Fruit fly (Drosophila melanogaster): ENCODE data around the gene brv3.
A peak's percentile ranks its signal among the peaks of the same experiment; 100 is the strongest.

The brv3 gene

DNA sequence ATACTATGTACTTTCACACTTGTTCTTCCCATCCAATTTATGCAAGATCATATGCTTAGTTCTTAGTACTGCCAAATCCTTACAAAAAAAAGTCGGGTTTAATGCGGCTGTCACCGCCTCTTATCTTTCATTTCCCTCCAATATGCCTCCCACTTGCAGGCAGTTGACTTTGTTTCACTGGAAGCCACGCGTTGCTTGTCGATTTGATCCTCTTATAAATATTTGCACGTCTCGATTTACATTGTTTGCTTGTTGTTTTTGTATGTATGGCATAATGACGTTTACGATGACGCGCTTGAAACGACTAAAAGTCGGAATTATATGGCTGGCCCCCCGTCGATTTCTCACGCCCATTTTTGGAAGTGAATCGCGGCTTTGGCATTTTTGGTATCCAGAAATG is 24.6 kb upstream of the brv3 start:
- TF ChIP-seq Pif1A (GFP tag; optimal IDR thresholded peaks at IDR 0.05) (peak; percentile 10), CG14655 (GFP tag; optimal IDR thresholded peaks at IDR 0.05) (no peak), CG8159 (tag; optimal IDR thresholded peaks at IDR 0.05) (no peak), CG34367 (tag; optimal IDR thresholded peaks at IDR 0.05) (no peak)

DNA sequence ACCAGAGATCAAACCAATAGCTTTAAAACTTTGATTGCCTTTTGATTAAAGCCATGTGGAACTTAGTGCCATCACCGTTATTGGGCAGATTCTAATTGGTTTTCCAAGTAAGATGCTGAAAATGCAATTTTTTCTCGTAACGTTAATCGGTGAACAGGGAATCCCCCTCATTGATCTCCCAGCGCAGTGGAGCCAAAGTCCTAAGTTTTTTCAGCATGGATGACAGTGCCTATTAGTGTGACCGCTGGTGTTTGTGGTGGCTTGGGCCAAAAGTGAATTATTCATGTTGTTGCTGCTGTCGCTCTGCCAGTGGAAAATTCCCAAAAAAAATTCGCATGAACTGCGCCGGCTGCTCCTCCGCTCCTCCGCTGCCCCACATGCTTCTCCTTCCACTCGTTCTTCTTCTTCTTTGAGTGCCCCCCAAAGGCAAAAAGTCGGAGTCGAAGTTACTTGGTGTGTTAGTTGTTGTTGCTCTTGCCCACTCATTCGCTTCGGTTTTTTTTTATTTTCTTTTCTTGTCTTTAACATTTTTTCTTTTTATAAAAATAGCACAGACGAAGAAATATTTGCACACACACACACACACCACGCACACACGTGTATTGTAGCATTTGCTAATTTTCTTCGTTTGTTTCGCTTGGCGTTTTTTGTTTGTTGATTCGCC is 23.7 kb upstream of the brv3 start:
- TF ChIP-seq rn (GFP tag; IDR thresholded peaks at IDR 0.05): no peak
- TF ChIP-seq CG12605 (GFP tag; IDR thresholded peaks at IDR 0.05): peak; percentile 68
- peak; percentile 82 for TF ChIP-seq CG4496 (GFP tag; IDR thresholded peaks at IDR 0.05)
- 0 out of 2 replicates have a peak, but pooled peaks have one; percentile 38 for TF ChIP-seq CG10348 (GFP tag; IDR thresholded peaks at IDR 0.05)
- TF ChIP-seq CG8159 (tag; optimal IDR thresholded peaks at IDR 0.05): peak; percentile 36
- peak; percentile 34; the same call in 1 of the 2 replicates for TF ChIP-seq Ets98B (GFP tag; IDR thresholded peaks at IDR 0.05)
- TF ChIP-seq CG15710 (tag; optimal IDR thresholded peaks at IDR 0.05): peak; percentile 63
- TF ChIP-seq gl (tag; optimal IDR thresholded peaks at IDR 0.05): no peak
- TF ChIP-seq CG9948 (tag; optimal IDR thresholded peaks at IDR 0.05): peak; percentile 58
- TF ChIP-seq Pif1A (GFP tag; optimal IDR thresholded peaks at IDR 0.05): peak; percentile 41
- TF ChIP-seq CG17806 (tag; optimal IDR thresholded peaks at IDR 0.05): peak; percentile 43
- TF ChIP-seq CG13204 (GFP tag; optimal IDR thresholded peaks at IDR 0.05): peak; percentile 17
- peak; percentile 51 for TF ChIP-seq Snoo (tag; optimal IDR thresholded peaks at IDR 0.05)
- no peak for TF ChIP-seq Pif1B (GFP tag; optimal IDR thresholded peaks at IDR 0.05)
- TF ChIP-seq CG34367 (tag; optimal IDR thresholded peaks at IDR 0.05): peak; percentile 47
- TF ChIP-seq D1 (tag; optimal IDR thresholded peaks at IDR 0.05): no peak
- TF ChIP-seq CG14655 (GFP tag; optimal IDR thresholded peaks at IDR 0.05): peak; percentile 70
- TF ChIP-seq CG32121 (GFP tag; IDR thresholded peaks at IDR 0.05): peak; percentile 38; the same call in 1 of the 2 replicates
- TF ChIP-seq fd96Ca (GFP tag; IDR thresholded peaks at IDR 0.05): peak; percentile 73; the same call in 2 of the 3 replicates
- TF ChIP-seq EcR (GFP tag; optimal IDR thresholded peaks at IDR 0.05): no peak
- peak; percentile 61 for TF ChIP-seq CG8301 (tag; optimal IDR thresholded peaks at IDR 0.05)

DNA sequence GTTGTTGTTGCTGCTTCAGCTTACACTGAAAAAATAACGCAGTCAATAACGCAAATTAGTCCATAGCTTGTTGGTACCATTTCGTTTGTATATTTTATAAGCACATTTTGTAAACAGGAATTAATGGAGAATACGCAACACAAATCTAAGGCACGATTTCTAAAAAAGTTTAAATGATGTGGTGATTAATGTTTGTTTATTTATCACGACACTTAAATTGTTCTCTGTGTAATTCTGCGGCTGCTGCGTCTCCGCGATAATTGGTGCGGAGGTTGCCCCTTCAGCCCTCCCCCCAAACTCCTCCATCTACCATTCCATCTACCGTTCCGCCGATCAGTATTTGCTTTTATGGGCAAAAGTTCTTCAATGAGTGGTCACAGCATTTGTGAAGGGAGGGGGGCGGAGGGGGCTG is 23.1 kb upstream of the brv3 start:
- TF ChIP-seq rn (GFP tag; IDR thresholded peaks at IDR 0.05): peak; percentile 80
- TF ChIP-seq CG17806 (tag; optimal IDR thresholded peaks at IDR 0.05): peak; percentile 91
- peak; percentile 86 for TF ChIP-seq fd96Ca (GFP tag; IDR thresholded peaks at IDR 0.05)
- peak; percentile 88 for TF ChIP-seq gl (tag; optimal IDR thresholded peaks at IDR 0.05)
- peak; percentile 91 for TF ChIP-seq CG32121 (GFP tag; IDR thresholded peaks at IDR 0.05)
- TF ChIP-seq CG15710 (tag; optimal IDR thresholded peaks at IDR 0.05): peak; percentile 87
- TF ChIP-seq CG10348 (GFP tag; IDR thresholded peaks at IDR 0.05): no peak
- TF ChIP-seq CG34367 (tag; optimal IDR thresholded peaks at IDR 0.05): peak; percentile 91
- peak; percentile 84 for TF ChIP-seq Snoo (tag; optimal IDR thresholded peaks at IDR 0.05)
- TF ChIP-seq CG4496 (GFP tag; IDR thresholded peaks at IDR 0.05): peak; percentile 92
- peak; percentile 91 for TF ChIP-seq CG14655 (GFP tag; optimal IDR thresholded peaks at IDR 0.05)
- TF ChIP-seq Ets98B (GFP tag; IDR thresholded peaks at IDR 0.05): peak; percentile 91
- TF ChIP-seq CG12605 (GFP tag; IDR thresholded peaks at IDR 0.05): peak; percentile 80
- TF ChIP-seq CG8301 (tag; optimal IDR thresholded peaks at IDR 0.05): peak; percentile 94
- peak; percentile 92 for TF ChIP-seq Pif1A (GFP tag; optimal IDR thresholded peaks at IDR 0.05)
- peak; percentile 49 for TF ChIP-seq EcR (GFP tag; optimal IDR thresholded peaks at IDR 0.05)
- TF ChIP-seq CG13204 (GFP tag; optimal IDR thresholded peaks at IDR 0.05): peak; percentile 88
- TF ChIP-seq CG8159 (tag; optimal IDR thresholded peaks at IDR 0.05): peak; percentile 92
- TF ChIP-seq Pif1B (GFP tag; optimal IDR thresholded peaks at IDR 0.05): peak; percentile 89
- peak; percentile 89 for TF ChIP-seq CG9948 (tag; optimal IDR thresholded peaks at IDR 0.05)
- peak; percentile 80 for TF ChIP-seq D1 (tag; optimal IDR thresholded peaks at IDR 0.05)

DNA sequence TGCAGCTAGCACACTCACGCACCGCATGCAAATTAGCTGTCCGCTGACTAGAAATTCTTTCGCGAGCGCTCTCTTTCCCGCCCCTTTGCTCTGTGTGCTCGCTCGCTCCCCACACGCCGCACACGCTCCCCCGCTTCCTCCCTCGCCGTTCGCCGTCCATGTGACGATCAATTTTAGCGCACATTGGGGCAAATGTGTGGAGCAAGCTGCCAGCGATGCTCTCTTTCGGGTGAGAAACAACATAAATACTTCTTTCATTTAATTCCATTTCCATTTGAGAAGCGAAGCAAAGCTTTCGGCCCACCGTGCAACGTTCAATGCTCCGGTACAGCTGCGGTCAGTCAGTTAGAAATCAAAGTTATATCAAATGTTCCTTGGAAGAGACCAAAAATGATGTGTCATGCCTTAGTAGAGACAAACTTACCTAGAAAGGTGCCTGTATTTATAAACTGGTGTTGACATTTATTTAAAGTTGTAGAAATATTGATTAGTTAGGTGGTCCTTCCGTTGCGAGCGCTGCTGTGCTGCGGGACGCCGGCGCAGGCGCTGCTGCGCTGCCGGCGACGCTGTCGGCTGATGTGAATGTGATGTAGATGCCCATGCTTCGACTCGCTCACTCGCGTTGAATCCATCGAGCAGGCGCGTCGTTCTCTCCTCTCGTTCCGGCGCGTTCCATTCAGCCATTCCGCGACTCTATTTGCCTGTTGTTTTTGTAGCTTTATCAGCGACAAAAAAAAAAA is 21.8 kb upstream of the brv3 start:
- TF ChIP-seq gl (tag; optimal IDR thresholded peaks at IDR 0.05) (peak; percentile 95), Pif1B (GFP tag; optimal IDR thresholded peaks at IDR 0.05) (peak; percentile 92), CG4496 (GFP tag; IDR thresholded peaks at IDR 0.05) (peak; percentile 98), CG34367 (tag; optimal IDR thresholded peaks at IDR 0.05) (peak; percentile 97), CG10348 (GFP tag; IDR thresholded peaks at IDR 0.05) (peak; percentile 89), D1 (tag; optimal IDR thresholded peaks at IDR 0.05) (peak; percentile 80), CG14655 (GFP tag; optimal IDR thresholded peaks at IDR 0.05) (peak; percentile 98), CG15710 (tag; optimal IDR thresholded peaks at IDR 0.05) (peak; percentile 97), CG32121 (GFP tag; IDR thresholded peaks at IDR 0.05) (peak; percentile 97), CG9948 (tag; optimal IDR thresholded peaks at IDR 0.05) (peak; percentile 96), CG8301 (tag; optimal IDR thresholded peaks at IDR 0.05) (peak; percentile 98), CG12605 (GFP tag; IDR thresholded peaks at IDR 0.05) (peak; percentile 97), rn (GFP tag; IDR thresholded peaks at IDR 0.05) (peak; percentile 82), CG8159 (tag; optimal IDR thresholded peaks at IDR 0.05) (peak; percentile 97), Pif1A (GFP tag; optimal IDR thresholded peaks at IDR 0.05) (peak; percentile 96), CG17806 (tag; optimal IDR thresholded peaks at IDR 0.05) (peak; percentile 94), fd96Ca (GFP tag; IDR thresholded peaks at IDR 0.05) (peak; percentile 98), Snoo (tag; optimal IDR thresholded peaks at IDR 0.05) (peak; percentile 98), EcR (GFP tag; optimal IDR thresholded peaks at IDR 0.05) (peak; percentile 100), Ets98B (GFP tag; IDR thresholded peaks at IDR 0.05) (peak; percentile 98), CG13204 (GFP tag; optimal IDR thresholded peaks at IDR 0.05) (peak; percentile 92)

DNA sequence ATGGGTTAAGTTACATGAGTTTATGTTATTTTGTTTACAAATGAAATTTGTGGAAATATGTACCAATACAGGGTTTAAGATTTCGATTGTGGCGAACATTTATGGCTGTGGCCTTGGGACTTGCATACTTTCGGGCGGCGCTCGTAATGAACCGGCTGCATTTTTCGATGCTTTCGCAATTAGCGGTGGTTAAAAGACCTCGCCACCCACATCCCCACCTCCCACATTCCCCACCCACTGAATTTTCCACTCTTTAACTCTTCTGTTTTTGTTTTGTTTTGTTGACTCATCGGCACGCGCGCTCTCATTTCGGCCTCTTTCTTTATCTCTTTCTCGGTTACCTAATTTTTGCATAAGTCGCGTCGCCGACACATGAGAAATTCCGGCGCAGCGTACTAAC is 21.2 kb upstream of the brv3 start:
- TF ChIP-seq fd96Ca (GFP tag; IDR thresholded peaks at IDR 0.05) (no peak), CG12605 (GFP tag; IDR thresholded peaks at IDR 0.05) (no peak), CG14655 (GFP tag; optimal IDR thresholded peaks at IDR 0.05) (no peak), CG13204 (GFP tag; optimal IDR thresholded peaks at IDR 0.05) (no peak), CG8301 (tag; optimal IDR thresholded peaks at IDR 0.05) (no peak), CG32121 (GFP tag; IDR thresholded peaks at IDR 0.05) (no peak), CG15710 (tag; optimal IDR thresholded peaks at IDR 0.05) (no peak), CG17806 (tag; optimal IDR thresholded peaks at IDR 0.05) (no peak), CG9948 (tag; optimal IDR thresholded peaks at IDR 0.05) (no peak), D1 (tag; optimal IDR thresholded peaks at IDR 0.05) (no peak), rn (GFP tag; IDR thresholded peaks at IDR 0.05) (no peak)

Measured in whole organism, pupa.